Worm (Caenorhabditis elegans): ENCODE data around the gene ivph-3.
A peak's percentile ranks its signal among the peaks of the same experiment; 100 is the strongest.
"Not testable (repeated sequence)": the region's sequence is repeated elsewhere in the genome, so short reads cannot be mapped to it uniquely, and the experiment has no call there.

DNA sequence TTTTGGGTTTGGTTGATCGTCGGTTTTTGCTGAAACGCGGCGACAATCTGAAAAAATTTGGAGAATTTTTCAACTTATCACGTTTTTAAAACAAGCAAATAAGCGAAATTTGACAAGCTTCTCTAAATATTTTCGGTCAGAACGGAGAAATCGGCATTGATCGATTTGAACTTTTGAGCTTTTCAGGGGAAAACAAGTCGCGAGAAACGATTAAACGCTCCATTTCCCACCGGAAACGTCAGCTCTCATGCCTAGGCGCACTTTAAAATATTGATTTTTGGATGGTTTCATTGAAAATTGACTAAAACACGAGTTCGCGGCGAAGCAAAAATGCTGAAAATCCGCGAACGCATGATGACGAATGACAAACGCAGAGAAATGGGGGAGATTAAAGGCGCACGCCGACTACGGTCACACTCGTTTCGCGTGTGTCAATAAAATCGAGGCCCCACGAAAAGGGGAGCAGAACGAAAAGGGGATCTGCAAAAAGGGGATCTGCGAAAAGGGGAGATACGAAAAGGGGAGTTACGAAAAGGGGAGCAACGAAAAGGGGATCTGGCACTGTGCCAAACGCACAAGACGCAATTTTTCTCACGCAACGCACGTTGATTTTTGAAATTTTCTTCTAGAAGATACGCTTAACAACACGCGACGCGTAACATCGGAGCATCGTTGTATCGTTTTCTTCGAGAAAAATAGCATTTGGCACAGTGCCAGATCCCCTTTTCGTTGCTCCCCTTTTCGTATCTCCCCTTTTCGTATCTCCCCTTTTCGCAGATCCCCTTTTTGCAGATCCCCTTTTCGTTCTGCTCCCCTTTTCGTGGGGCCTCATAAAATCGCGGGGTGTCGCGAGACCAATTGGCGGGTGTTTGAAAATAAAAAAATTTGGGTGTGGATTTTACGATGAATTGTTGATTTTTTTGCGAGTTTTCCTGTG lies 3.2 kb upstream of the ivph-3 start, which contains the start of gene eel-1:
- not testable (repeated sequence) for TF ChIP-seq nhr-12 (tag; optimal IDR thresholded peaks at IDR 0.05)
- peak; percentile 64 for TF ChIP-seq ham-2 (GFP tag; optimal IDR thresholded peaks at IDR 0.05)
